Fruit fly (Drosophila melanogaster) whole organism, adult: ENCODE measurements around the gene CG3942.

Source experiments
- CG11617 ChIP-seq: fragments of 200-800 bp; sonication (Bioruptor generic); optimal IDR thresholded peaks from 2 replicates; lab custom pipeline; 2017; ENCODE audit warnings: mild to moderate bottlenecking, missing biosample characterization, missing genetic modification reagents, missing genetic modification characterization
- CG12768 ChIP-seq: fragments of 200-800 bp; sonication (Bioruptor generic); optimal IDR thresholded peaks from 2 replicates; lab custom pipeline; 2017; ENCODE audit warnings: missing biosample characterization, missing genetic modification characterization, mild to moderate bottlenecking, moderate library complexity, missing genetic modification reagents
- CG14711 ChIP-seq: fragments of 200-800 bp; sonication (Bioruptor generic); optimal IDR thresholded peaks from 2 replicates; lab custom pipeline; 2018; ENCODE audit warnings: missing biosample characterization, mild to moderate bottlenecking, missing genetic modification characterization, moderate library complexity
- CG1620 ChIP-seq: fragments of 200-800 bp; sonication (Bioruptor generic); optimal IDR thresholded peaks from 2 replicates; lab custom pipeline; 2016; ENCODE audit warnings: missing biosample characterization, missing genetic modification characterization
- CG33017 ChIP-seq: fragments of 200-800 bp; sonication (Bioruptor generic); optimal IDR thresholded peaks from 2 replicates; lab custom pipeline; 2018; ENCODE audit warnings: missing biosample characterization, mild to moderate bottlenecking, missing genetic modification characterization, moderate library complexity
- CG5204 ChIP-seq: fragments of 200-800 bp; sonication (Bioruptor generic); optimal IDR thresholded peaks from 2 replicates; lab custom pipeline; 2016; ENCODE audit warnings: missing biosample characterization, missing genetic modification characterization
- CG7045 ChIP-seq: fragments of 200-800 bp; sonication (Bioruptor generic); optimal IDR thresholded peaks from 2 replicates; lab custom pipeline; 2017; ENCODE audit warnings: missing biosample characterization, mild to moderate bottlenecking, missing genetic modification characterization
- CG7101 ChIP-seq: fragments of 200-800 bp; sonication (Bioruptor generic); optimal IDR thresholded peaks from 2 replicates; lab custom pipeline; 2018; ENCODE audit warnings: missing biosample characterization, mild to moderate bottlenecking, missing genetic modification characterization, moderate library complexity
- Clk ChIP-seq: fragments of 200-800 bp; sonication (Bioruptor generic); optimal IDR thresholded peaks from 2 replicates; lab custom pipeline; 2017; ENCODE audit warnings: missing biosample characterization, missing genetic modification characterization
- Crg-1 ChIP-seq: fragments of 200-800 bp; sonication (Bioruptor generic); optimal IDR thresholded peaks from 2 replicates; lab custom pipeline; 2016; ENCODE audit warnings: missing biosample characterization, missing genetic modification characterization
- Hr96 ChIP-seq: fragments of 200-800 bp; sonication (Bioruptor generic); optimal IDR thresholded peaks from 2 replicates; lab custom pipeline; 2016; ENCODE audit warnings: missing biosample characterization, missing genetic modification characterization
- Mnt ChIP-seq: fragments of 200-800 bp; sonication (Bioruptor generic); optimal IDR thresholded peaks from 2 replicates; lab custom pipeline; 2016; ENCODE audit warnings: missing biosample characterization, mild to moderate bottlenecking, missing genetic modification characterization
- bab1 ChIP-seq: fragments of 200-800 bp; sonication (Bioruptor generic); optimal IDR thresholded peaks from 3 replicates; lab custom pipeline; 2019; ENCODE audit warnings: missing biosample characterization, mild to moderate bottlenecking, missing genetic modification characterization, moderate library complexity
- cic ChIP-seq: fragments of 200-800 bp; sonication (Bioruptor generic); optimal IDR thresholded peaks from 2 replicates; lab custom pipeline; 2017; ENCODE audit warnings: missing biosample characterization, mild to moderate bottlenecking, missing genetic modification characterization, moderate library complexity
- cnc ChIP-seq, 2 experiments: fragments of >200 bp; optimal IDR thresholded peaks; 2 replicates each; lab custom pipeline; 2017
- kay ChIP-seq: fragments of 200-800 bp; sonication (Bioruptor generic); peaks from one replicate; lab custom pipeline; 2016; ENCODE audit warnings: missing biosample characterization, missing genetic modification characterization, borderline replicate concordance
- ovo ChIP-seq: fragments of 200-800 bp; sonication (Bioruptor generic); optimal IDR thresholded peaks from 2 replicates; lab custom pipeline; 2016; ENCODE audit warnings: missing biosample characterization, missing genetic modification characterization
- pad ChIP-seq: fragments of 200-800 bp; sonication (Bioruptor generic); optimal IDR thresholded peaks from 3 replicates; lab custom pipeline; 2017; ENCODE audit warnings: missing biosample characterization, missing genetic modification characterization, mild to moderate bottlenecking, moderate library complexity, missing genetic modification reagents
- tj ChIP-seq: fragments of 200-800 bp; sonication (Bioruptor generic); optimal IDR thresholded peaks from 3 replicates; lab custom pipeline; 2017; ENCODE audit warnings: missing biosample characterization, mild to moderate bottlenecking, missing genetic modification characterization, moderate library complexity
- toe ChIP-seq: fragments of 200-800 bp; sonication (Bioruptor generic); optimal IDR thresholded peaks from 2 replicates; lab custom pipeline; 2016; ENCODE audit warnings: missing biosample characterization, missing genetic modification characterization

CG3942 gene

DNA sequence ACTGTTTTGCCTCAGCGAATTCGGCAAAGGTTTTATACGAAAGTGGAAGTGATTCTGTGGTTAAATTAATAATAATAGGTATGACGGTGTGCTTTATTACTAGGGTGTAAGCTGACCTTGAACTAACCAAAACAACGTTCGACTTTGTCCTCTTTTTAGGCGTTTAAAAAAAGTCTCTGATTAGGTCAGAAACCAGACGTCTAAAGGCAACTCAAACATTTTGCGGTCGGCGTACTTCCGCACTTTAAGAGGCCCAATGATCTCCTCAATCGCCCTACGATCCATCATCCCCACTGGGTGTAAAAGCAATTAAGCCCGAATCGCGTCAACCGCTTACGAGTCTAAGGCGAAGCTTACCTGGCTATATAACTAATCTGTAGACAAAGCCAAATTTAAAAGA is 14.8 kb upstream of the CG3942 start, which contains the start of gene Cyp313a3:
Cyp313a3 (minus strand) TSS at position 101 of the 400 bp plus-strand sequence.
- TF ChIP-seq toe (GFP tag; lab: Kevin White, UChicago) (no peak), Clk (GFP tag; lab: Kevin White, UChicago) (no peak), Mnt (GFP tag; lab: Kevin White, UChicago) (no peak), ovo (GFP tag; lab: Kevin White, UChicago) (no peak), bab1 (GFP tag; lab: Kevin White, UChicago) (no peak)

DNA sequence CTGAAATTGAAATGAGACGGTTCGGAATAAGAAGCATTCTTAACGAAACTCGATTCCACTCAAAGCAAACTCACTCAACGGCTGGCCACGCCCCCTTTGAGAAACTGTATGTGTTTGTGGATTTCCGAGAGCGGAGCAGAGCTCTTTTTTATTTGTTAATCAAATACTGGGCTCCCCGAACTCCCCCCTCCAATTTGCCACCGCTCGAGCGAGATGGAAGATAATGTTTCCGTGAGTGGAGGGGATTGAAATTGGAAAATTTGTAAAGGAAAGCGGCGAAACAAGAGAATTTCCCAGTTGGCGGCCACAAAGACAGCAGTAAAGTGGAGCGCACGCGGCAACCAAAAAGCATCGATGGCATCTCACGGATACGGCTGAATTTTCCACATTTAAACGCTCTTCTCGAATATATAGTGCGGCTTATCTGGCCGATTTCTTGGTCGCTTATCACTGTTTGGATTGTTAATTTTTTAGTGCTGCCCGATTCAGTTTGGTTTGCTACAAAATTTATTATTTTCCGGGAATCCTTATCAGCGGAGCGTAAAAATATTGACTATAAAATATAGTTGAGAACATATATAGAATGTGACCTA is 9.4 kb upstream of the CG3942 start:
- TF ChIP-seq pad (GFP tag; lab: Kevin White, UChicago) (peak; percentile 92), Crg-1 (GFP tag; lab: Kevin White, UChicago) (no peak)

DNA sequence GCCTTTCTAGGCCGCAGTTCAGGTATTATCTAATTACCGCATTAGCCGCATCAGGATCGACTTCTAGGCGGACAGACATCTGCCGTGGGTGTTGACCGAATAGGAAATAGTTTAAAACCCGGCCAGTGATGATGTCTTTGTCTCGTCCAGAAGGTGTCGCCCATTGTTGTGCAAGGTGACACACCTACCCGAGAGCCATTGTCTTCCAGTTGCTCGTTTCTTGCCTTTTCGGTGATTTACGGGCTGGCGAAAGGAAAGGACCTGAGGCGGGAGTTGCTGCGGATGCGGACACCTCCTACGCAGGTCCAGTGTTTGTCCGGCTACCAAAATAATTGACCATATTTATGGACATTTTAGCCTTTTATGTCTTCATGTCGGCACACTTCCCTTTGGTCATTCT is 5.7 kb upstream of the CG3942 start:
- TF ChIP-seq tj (GFP tag; lab: Kevin White, UChicago) (no peak), pad (GFP tag; lab: Kevin White, UChicago) (no peak), cic (no peak), ovo (GFP tag; lab: Kevin White, UChicago) (no peak), Mnt (GFP tag; lab: Kevin White, UChicago) (no peak), CG12768 (GFP tag; lab: Kevin White, UChicago) (no peak), Crg-1 (GFP tag; lab: Kevin White, UChicago) (no peak), toe (GFP tag; lab: Kevin White, UChicago) (no peak), CG33017 (tag; lab: Kevin White, UChicago) (no peak), CG1620 (GFP tag; lab: Kevin White, UChicago) (no peak), cnc (optimal IDR thresholded peaks at IDR 0.05; lab: Kevin White, UChicago) (no peak), CG11617 (no peak), kay (GFP tag; lab: Kevin White, UChicago) (no peak), CG7101 (no peak)

DNA sequence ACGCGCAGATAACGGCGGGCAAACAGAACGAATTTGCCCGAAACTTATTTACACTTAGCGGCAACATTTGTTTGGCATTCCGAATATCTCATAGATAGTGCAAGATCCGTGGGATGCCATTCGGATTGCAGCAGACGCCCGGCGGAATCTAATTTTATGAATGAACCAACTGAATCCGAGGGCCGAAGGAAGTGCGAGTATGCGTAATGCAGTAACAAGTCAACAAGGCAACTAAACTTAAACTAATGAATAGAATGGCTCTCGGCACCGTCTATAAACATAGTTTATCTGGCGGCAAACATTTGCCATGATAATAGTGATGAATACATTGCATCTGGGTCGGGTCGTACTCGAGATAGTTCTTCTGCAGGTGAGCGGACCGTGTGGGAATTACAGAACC is 3.8 kb upstream of the CG3942 start:
- TF ChIP-seq Hr96 (GFP tag; lab: Kevin White, UChicago) (no peak), Crg-1 (GFP tag; lab: Kevin White, UChicago) (no peak), Clk (GFP tag; lab: Kevin White, UChicago) (no peak), kay (GFP tag; lab: Kevin White, UChicago) (no peak), pad (GFP tag; lab: Kevin White, UChicago) (no peak), CG12768 (GFP tag; lab: Kevin White, UChicago) (no peak), CG1620 (GFP tag; lab: Kevin White, UChicago) (no peak), Mnt (GFP tag; lab: Kevin White, UChicago) (no peak), cnc (optimal IDR thresholded peaks at IDR 0.05; lab: Kevin White, UChicago) (no peak), cic (no peak), CG11617 (no peak), bab1 (GFP tag; lab: Kevin White, UChicago) (no peak), toe (GFP tag; lab: Kevin White, UChicago) (no peak), CG7101 (no peak), CG7045 (no peak), CG14711 (tag; lab: Kevin White, UChicago) (no peak), tj (GFP tag; lab: Kevin White, UChicago) (no peak), CG5204 (no peak), ovo (GFP tag; lab: Kevin White, UChicago) (no peak)

DNA sequence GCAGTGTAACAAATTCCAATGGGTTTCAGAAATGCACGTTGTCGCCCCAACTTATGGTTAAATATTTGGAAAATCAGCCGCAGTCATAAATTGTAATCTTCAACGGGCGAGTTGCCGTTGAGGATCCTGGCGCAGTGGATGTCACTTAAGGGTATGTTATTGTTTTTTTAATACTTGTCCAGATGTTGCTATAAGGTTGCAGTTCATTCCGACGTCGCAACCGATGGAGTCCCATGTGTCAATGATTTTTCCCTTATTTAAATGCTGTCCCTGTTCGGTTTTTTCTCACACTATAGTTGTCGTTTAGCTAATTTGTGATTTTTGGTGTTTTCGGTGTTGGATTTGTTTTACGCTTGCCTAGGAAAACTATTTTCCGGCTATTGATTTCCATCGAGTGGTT is 2.5 kb upstream of the CG3942 start:
- TF ChIP-seq CG11617 (no peak), CG14711 (tag; lab: Kevin White, UChicago) (no peak), ovo (GFP tag; lab: Kevin White, UChicago) (no peak), cic (no peak), pad (GFP tag; lab: Kevin White, UChicago) (no peak), CG12768 (GFP tag; lab: Kevin White, UChicago) (no peak), CG7101 (no peak), CG5204 (no peak), Hr96 (GFP tag; lab: Kevin White, UChicago) (no peak), Mnt (GFP tag; lab: Kevin White, UChicago) (no peak), tj (GFP tag; lab: Kevin White, UChicago) (no peak), CG7045 (no peak), CG33017 (tag; lab: Kevin White, UChicago) (no peak), toe (GFP tag; lab: Kevin White, UChicago) (no peak), bab1 (GFP tag; lab: Kevin White, UChicago) (no peak), kay (GFP tag; lab: Kevin White, UChicago) (no peak), Crg-1 (GFP tag; lab: Kevin White, UChicago) (no peak), Clk (GFP tag; lab: Kevin White, UChicago) (no peak), cnc (optimal IDR thresholded peaks at IDR 0.05; lab: Kevin White, UChicago) (no peak)

DNA sequence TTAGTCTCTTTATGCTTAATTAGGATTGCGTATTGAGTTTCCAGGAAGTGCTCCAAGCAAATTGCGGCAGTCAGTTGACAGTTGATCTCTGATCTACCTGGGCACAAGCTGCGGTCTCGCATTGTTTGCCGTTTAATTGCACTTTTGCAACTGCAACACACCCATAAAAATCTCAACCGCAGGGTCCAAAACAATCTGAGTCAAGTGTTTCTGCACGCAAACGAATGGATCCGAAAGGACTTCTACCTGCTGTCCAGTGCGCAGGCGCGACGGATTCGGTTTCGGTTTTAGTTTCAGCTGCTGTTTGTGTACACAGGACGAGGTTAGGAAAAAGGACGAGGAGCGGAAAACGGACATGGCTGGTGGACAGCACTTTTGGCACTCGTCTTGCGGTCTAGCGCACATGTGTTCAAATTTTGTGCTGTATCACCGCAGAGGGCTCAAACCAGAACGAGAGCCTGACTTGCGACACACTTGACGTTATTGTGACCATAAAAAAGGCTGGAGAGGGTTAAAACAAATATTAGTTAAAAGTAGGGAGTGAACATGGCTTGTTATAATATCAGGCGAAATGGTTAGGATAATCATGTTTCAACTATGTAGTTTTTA is 1.4 kb upstream of the CG3942 start:
- TF ChIP-seq cnc (optimal IDR thresholded peaks at IDR 0.05; lab: Kevin White, UChicago): no peak
- no peak for TF ChIP-seq CG7101
- no peak for TF ChIP-seq Crg-1 (GFP tag; lab: Kevin White, UChicago)
- TF ChIP-seq pad (GFP tag; lab: Kevin White, UChicago): no peak
